Fruit fly (Drosophila melanogaster) Kc167 (cell line): ENCODE measurements around the gene nuf.

Experiments
- h ChIP-seq: fragments of >200 bp; optimal IDR thresholded peaks from 3 replicates; lab custom pipeline; 2018; ENCODE audit warnings: missing external identifiers
- insv ChIP-seq: fragments of >200 bp; optimal IDR thresholded peaks from 3 replicates; lab custom pipeline; 2018; ENCODE audit warnings: missing external identifiers

DNA sequence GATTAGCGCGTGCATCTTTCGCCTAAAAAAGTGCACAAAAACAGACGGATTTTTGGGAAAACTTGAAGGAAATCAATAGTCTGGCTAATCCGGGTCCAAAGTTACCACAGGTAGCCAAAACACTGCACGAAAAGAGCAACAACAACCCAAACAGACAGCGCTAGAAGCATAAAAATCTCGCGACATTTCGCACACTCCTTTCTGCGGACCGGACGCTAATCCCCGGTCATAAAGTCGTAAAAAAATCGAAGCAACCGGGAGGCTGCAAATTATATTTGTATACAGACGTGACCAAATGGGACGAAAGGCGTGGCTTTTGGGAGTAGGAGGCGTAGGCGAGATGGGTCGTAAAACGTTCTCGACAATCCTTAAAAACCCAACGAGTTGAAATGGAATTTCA lies 17.3 kb upstream of the nuf start:
- TF ChIP-seq insv (lab: Kevin White, UChicago): no peak
- TF ChIP-seq h (lab: Kevin White, UChicago): no peak
